Worm (Caenorhabditis elegans) whole organism, mixed stage, embryonic: ENCODE measurements around the gene chst-1.
A peak's percentile ranks its signal among the peaks of the same experiment; 100 is the strongest.

Experiments used
- bed-3 ChIP-seq: fragments of 200-800 bp; sonication (Bioruptor generic); optimal IDR thresholded peaks from 3 replicates; lab custom pipeline; 2018; ENCODE audit warnings: mild to moderate bottlenecking, missing genetic modification characterization, moderate library complexity, missing compliant biosample characterization
- ceh-39 ChIP-seq: fragments of 150-350 bp; optimal IDR thresholded peaks from 2 replicates; lab custom pipeline; 2014; ENCODE audit warnings: missing biosample characterization, missing genetic modification characterization
- ceh-43 ChIP-seq: fragments of 200-800 bp; sonication (Bioruptor generic); optimal IDR thresholded peaks from 2 replicates; lab custom pipeline; 2018; ENCODE audit warnings: mild to moderate bottlenecking, missing genetic modification characterization, moderate library complexity, missing compliant biosample characterization
- ceh-83 ChIP-seq: fragments of 200-800 bp; sonication (Bioruptor generic); optimal IDR thresholded peaks from 2 replicates; lab custom pipeline; 2018; ENCODE audit warnings: mild to moderate bottlenecking, missing genetic modification characterization, missing compliant biosample characterization
- cnd-1 ChIP-seq: fragments of 200-800 bp; sonication (Bioruptor generic); optimal IDR thresholded peaks from 2 replicates; lab custom pipeline; 2018; ENCODE audit warnings: mild to moderate bottlenecking, missing genetic modification characterization, missing compliant biosample characterization
- drap-1 ChIP-seq: fragments of 200-800 bp; sonication (Bioruptor generic); optimal IDR thresholded peaks from 3 replicates; lab custom pipeline; 2018; ENCODE audit warnings: mild to moderate bottlenecking, missing genetic modification characterization, missing compliant biosample characterization
- elt-1 ChIP-seq: sonication (generic microtip); optimal IDR thresholded peaks from 2 replicates; lab custom pipeline; 2017; ENCODE audit warnings: missing genetic modification characterization, mild to moderate bottlenecking, missing compliant biosample characterization, antibody characterized with exemption, moderate library complexity, borderline replicate concordance; ENCODE audit not compliant: insufficient read depth
- flh-1 ChIP-seq: fragments of 200-800 bp; sonication (Bioruptor generic); optimal IDR thresholded peaks from 2 replicates; lab custom pipeline; 2018; ENCODE audit warnings: mild to moderate bottlenecking, missing genetic modification characterization, moderate library complexity, missing compliant biosample characterization
- ham-2 ChIP-seq: fragments of 200-800 bp; sonication (Bioruptor generic); optimal IDR thresholded peaks from 2 replicates; lab custom pipeline; 2018; ENCODE audit warnings: mild to moderate bottlenecking, missing genetic modification characterization, missing compliant biosample characterization
- hlh-1 ChIP-seq: fragments of 150-350 bp; optimal IDR thresholded peaks from 2 replicates; lab custom pipeline; 2014; ENCODE audit warnings: missing biosample characterization, missing genetic modification reagents, missing genetic modification characterization
- lin-13 ChIP-seq: fragments of 150-350 bp; optimal IDR thresholded peaks from 2 replicates; lab custom pipeline; 2014; ENCODE audit warnings: missing biosample characterization, missing genetic modification characterization
- lin-32 ChIP-seq: fragments of 200-800 bp; sonication (Bioruptor generic); optimal IDR thresholded peaks from 2 replicates; lab custom pipeline; 2018; ENCODE audit warnings: mild to moderate bottlenecking, missing genetic modification characterization, missing compliant biosample characterization
- lsy-2 ChIP-seq: fragments of 150-350 bp; optimal IDR thresholded peaks from 2 replicates; lab custom pipeline; 2014; ENCODE audit warnings: missing biosample characterization, missing genetic modification characterization
- mep-1 ChIP-seq: fragments of 150-350 bp; optimal IDR thresholded peaks from 2 replicates; lab custom pipeline; 2017; ENCODE audit warnings: missing biosample characterization, missing genetic modification reagents, missing genetic modification characterization, inconsistent platforms
- mls-2 ChIP-seq: sonication (generic microtip); optimal IDR thresholded peaks from 2 replicates; lab custom pipeline; 2016; ENCODE audit warnings: mild to moderate bottlenecking, missing genetic modification characterization, moderate library complexity, missing compliant biosample characterization
- nhr-12 ChIP-seq: fragments of 150-350 bp; optimal IDR thresholded peaks from 2 replicates; lab custom pipeline; 2014; ENCODE audit warnings: missing biosample characterization, missing genetic modification characterization
- nhr-2 ChIP-seq: fragments of 150-350 bp; optimal IDR thresholded peaks from 2 replicates; lab custom pipeline; 2014; ENCODE audit warnings: missing biosample characterization, missing genetic modification characterization
- nhr-237 ChIP-seq: fragments of 150-350 bp; optimal IDR thresholded peaks from 2 replicates; lab custom pipeline; 2014; ENCODE audit warnings: missing biosample characterization, missing genetic modification characterization
- nhr-76 ChIP-seq: sonication (generic microtip); optimal IDR thresholded peaks from 2 replicates; lab custom pipeline; 2017; ENCODE audit warnings: missing biosample characterization, missing genetic modification characterization
- pha-4 ChIP-seq: fragments of 150-350 bp; optimal IDR thresholded peaks from 2 replicates; lab custom pipeline; 2018; ENCODE audit warnings: missing biosample characterization, missing genetic modification reagents, missing genetic modification characterization
- snpc-4 ChIP-seq: fragments of 150-350 bp; optimal IDR thresholded peaks from 2 replicates; lab custom pipeline; 2014; ENCODE audit warnings: missing biosample characterization, missing genetic modification characterization
- sptf-1 ChIP-seq: sonication (generic microtip); optimal IDR thresholded peaks from 2 replicates; lab custom pipeline; 2017; ENCODE audit warnings: mild to moderate bottlenecking, missing genetic modification characterization, moderate library complexity, missing compliant biosample characterization
- tbx-8 ChIP-seq: fragments of 200-800 bp; sonication (Bioruptor generic); optimal IDR thresholded peaks from 2 replicates; lab custom pipeline; 2018; ENCODE audit warnings: mild to moderate bottlenecking, missing genetic modification characterization, moderate library complexity, missing compliant biosample characterization
- unc-120 ChIP-seq: sonication (generic microtip); optimal IDR thresholded peaks from 2 replicates; lab custom pipeline; 2017; ENCODE audit warnings: missing genetic modification characterization, missing compliant biosample characterization; ENCODE audit not compliant: poor library complexity, severe bottlenecking
- unc-62 ChIP-seq: fragments of 150-350 bp; optimal IDR thresholded peaks from 2 replicates; lab custom pipeline; 2014; ENCODE audit warnings: missing biosample characterization, missing genetic modification reagents, missing genetic modification characterization
- zip-8 ChIP-seq: fragments of 150-350 bp; optimal IDR thresholded peaks from 2 replicates; lab custom pipeline; 2014; ENCODE audit warnings: missing biosample characterization, missing genetic modification characterization

The chst-1 gene

ce11 chrII:8126617-8127016 lies 19.8 kb upstream of the chst-1 start:
- no peak for TF ChIP-seq elt-1 (tag; lab: Kevin White, UChicago)
- no peak for TF ChIP-seq drap-1 (GFP tag; lab: Kevin White, UChicago)
- TF ChIP-seq nhr-76: no peak
- TF ChIP-seq lin-32: no peak
- TF ChIP-seq mep-1: no peak
- TF ChIP-seq tbx-8 (GFP tag; lab: Kevin White, UChicago): no peak
- TF ChIP-seq mls-2 (tag; lab: Kevin White, UChicago): no peak
- no peak for TF ChIP-seq zip-8 (tag; lab: Kevin White, UChicago)
- TF ChIP-seq hlh-1: peak; percentile 90
- no peak for TF ChIP-seq ceh-83
- TF ChIP-seq nhr-12: no peak
- peak; percentile 22 for TF ChIP-seq unc-120

ce11 chrII:8126132-8126531 lies 19.4 kb upstream of the chst-1 start:
- TF ChIP-seq nhr-2 (tag; lab: Kevin White, UChicago): no peak
- no peak for TF ChIP-seq snpc-4 (tag; lab: Kevin White, UChicago)
- no peak for TF ChIP-seq ceh-39 (tag; lab: Kevin White, UChicago)
- no peak for TF ChIP-seq zip-8 (tag; lab: Kevin White, UChicago)
- no peak for TF ChIP-seq lin-13 (tag; lab: Kevin White, UChicago)

ce11 chrII:8125439-8125838 lies 18.7 kb upstream of the chst-1 start:
- no peak for TF ChIP-seq nhr-76
- no peak for TF ChIP-seq flh-1
- TF ChIP-seq lin-32: no peak
- TF ChIP-seq ceh-83: no peak
- TF ChIP-seq drap-1 (GFP tag; lab: Kevin White, UChicago): no peak

ce11 chrII:8124867-8125266 lies 18.1 kb upstream of the chst-1 start, which contains the start of gene ire-1:
Gene ire-1, minus strand, starts transcription at chrII:8124910.
- TF ChIP-seq mep-1 (peak; percentile 62), nhr-237 (peak; percentile 47), ceh-39 (tag; lab: Kevin White, UChicago) (no peak), bed-3 (GFP tag; lab: Kevin White, UChicago) (no peak), hlh-1 (peak; percentile 10), lsy-2 (peak; percentile 99), ceh-43 (no peak), pha-4 (peak; percentile 67), unc-120 (peak; percentile 3), lin-13 (tag; lab: Kevin White, UChicago) (peak; percentile 7)
- TF ChIP-seq, all 35 proteins: peak for 7

- TF ChIP-seq elt-1 (tag; lab: Kevin White, UChicago): no peak
- peak; percentile 79 for TF ChIP-seq unc-120
Measured at ce11 chrII:8117426-8117825, 10.7 kb upstream of the chst-1 start.

- peak; percentile 26 for TF ChIP-seq unc-62
- no peak for TF ChIP-seq mep-1
Measured at ce11 chrII:8116159-8116558, 9.4 kb upstream of the chst-1 start, which contains the start of gene unc-105. Gene unc-105, plus strand, starts transcription at chrII:8116459.

ce11 chrII:8112063-8112462 lies 5.3 kb upstream of the chst-1 start, which contains the start of gene lron-4:
Gene lron-4, minus strand, starts transcription at chrII:8112163.
- TF ChIP-seq zip-8 (tag; lab: Kevin White, UChicago) (no peak), sptf-1 (no peak)

ce11 chrII:8104998-8105397 lies 1.8 kb downstream of the chst-1 start, which contains the start of gene sfxn-5:
Gene sfxn-5, minus strand, starts transcription at chrII:8105052.
- TF ChIP-seq unc-120 (peak; percentile 84), flh-1 (no peak), unc-62 (peak; percentile 4), hlh-1 (peak; percentile 91)

ce11 chrII:8102041-8102440 lies 4.7 kb downstream of the chst-1 start, which contains the start of gene sre-2:
Gene sre-2, minus strand, starts transcription at chrII:8102141.
- TF ChIP-seq ham-2: no peak
- TF ChIP-seq lin-13 (tag; lab: Kevin White, UChicago): no peak
- no peak for TF ChIP-seq ceh-83
- TF ChIP-seq ceh-39 (tag; lab: Kevin White, UChicago): no peak
- TF ChIP-seq cnd-1: no peak
- no peak for TF ChIP-seq zip-8 (tag; lab: Kevin White, UChicago)
- TF ChIP-seq mep-1: no peak
- TF ChIP-seq nhr-76: no peak
